Fruit fly (Drosophila melanogaster) whole organism, embryonic: ENCODE results near the gene CG42579.

Experiments
- CG12219 ChIP-seq: fragments of 200-800 bp; sonication (Bioruptor generic); optimal IDR thresholded peaks from 3 replicates; lab custom pipeline; 2018; ENCODE audit warnings: missing biosample characterization, mild to moderate bottlenecking, missing genetic modification characterization
- CG12659 ChIP-seq: fragments of 200-800 bp; sonication (Bioruptor generic); optimal IDR thresholded peaks from 3 replicates; lab custom pipeline; 2017; ENCODE audit warnings: mild to moderate bottlenecking, missing biosample characterization, missing genetic modification reagents, missing genetic modification characterization
- CG13424 ChIP-seq: fragments of 200-800 bp; sonication (Bioruptor generic); optimal IDR thresholded peaks from 2 replicates; lab custom pipeline; 2019; ENCODE audit warnings: missing biosample characterization, mild to moderate bottlenecking, missing genetic modification characterization, moderate library complexity
- CG14710 ChIP-seq: fragments of 200-800 bp; sonication (Bioruptor generic); optimal IDR thresholded peaks from 3 replicates; lab custom pipeline; 2019; ENCODE audit warnings: missing biosample characterization, mild to moderate bottlenecking, missing genetic modification characterization, moderate library complexity
- CG17385 ChIP-seq: fragments of 200-800 bp; sonication (Bioruptor generic); optimal IDR thresholded peaks from 3 replicates; lab custom pipeline; 2018; ENCODE audit warnings: missing biosample characterization, mild to moderate bottlenecking, missing genetic modification characterization
- CG17568 ChIP-seq: fragments of 200-800 bp; sonication (Bioruptor generic); optimal IDR thresholded peaks from 2 replicates; lab custom pipeline; 2018; ENCODE audit warnings: missing biosample characterization, mild to moderate bottlenecking, missing genetic modification characterization, moderate library complexity
- CG18619 ChIP-seq: fragments of 200-800 bp; sonication (Bioruptor generic); optimal IDR thresholded peaks from 3 replicates; lab custom pipeline; 2017; ENCODE audit warnings: missing biosample characterization, mild to moderate bottlenecking, missing genetic modification characterization
- CG31224 ChIP-seq: fragments of 200-800 bp; sonication (Bioruptor generic); IDR thresholded peaks from 2 replicates; pipeline ENCODE4 v1.3.6; 2022; ENCODE audit warnings: missing biosample characterization, missing genetic modification characterization
- CG32767 ChIP-seq: fragments of 200-800 bp; sonication (Bioruptor generic); IDR thresholded peaks from 2 replicates; pipeline ENCODE4 v1.3.6; 2022; ENCODE audit warnings: missing biosample characterization, missing genetic modification characterization
- CG4360 ChIP-seq: fragments of 200-800 bp; sonication (Bioruptor generic); IDR thresholded peaks from 2 replicates; pipeline ENCODE4 v1.3.6; 2022; ENCODE audit warnings: missing biosample characterization, missing genetic modification characterization
- CG6791 ChIP-seq: fragments of 200-800 bp; sonication (Bioruptor generic); IDR thresholded peaks from 3 replicates; pipeline ENCODE4 v1.3.6; 2022; ENCODE audit warnings: missing biosample characterization, missing genetic modification characterization; ENCODE audit not compliant: partially characterized antibody
- CG7271 ChIP-seq: fragments of 200-800 bp; sonication (Bioruptor generic); optimal IDR thresholded peaks from 2 replicates; lab custom pipeline; 2018; ENCODE audit warnings: missing biosample characterization, mild to moderate bottlenecking, missing genetic modification characterization, moderate library complexity
- CG7987 ChIP-seq: fragments of 200-800 bp; sonication (Bioruptor generic); optimal IDR thresholded peaks from 2 replicates; lab custom pipeline; 2018; ENCODE audit warnings: missing biosample characterization, mild to moderate bottlenecking, missing genetic modification characterization, moderate library complexity
- CG8281 ChIP-seq: fragments of 200-800 bp; sonication (Bioruptor generic); optimal IDR thresholded peaks from 2 replicates; lab custom pipeline; 2018; ENCODE audit warnings: missing biosample characterization, mild to moderate bottlenecking, missing genetic modification characterization, moderate library complexity
- CG8290 ChIP-seq, 3 experiments: fragments of 200-800 bp; sonication (Bioruptor generic); optimal IDR thresholded peaks; 2 replicates each; lab custom pipeline; 2016 to 2019; ENCODE audit warnings: missing biosample characterization in 3 of 3, missing genetic modification characterization in 3 of 3, mild to moderate bottlenecking in 2 of 3, moderate library complexity in 1 of 3
- CG9609 ChIP-seq: fragments of 200-800 bp; sonication (Bioruptor generic); optimal IDR thresholded peaks from 3 replicates; lab custom pipeline; 2016; ENCODE audit warnings: missing biosample characterization, missing genetic modification characterization
- Dip2 ChIP-seq: fragments of 200-800 bp; sonication (Bioruptor generic); IDR thresholded peaks from 2 replicates; pipeline ENCODE4 v1.3.6; 2022; ENCODE audit warnings: missing biosample characterization, missing genetic modification characterization
- Doc3 ChIP-seq: fragments of 200-800 bp; sonication (Bioruptor generic); IDR thresholded peaks from 3 replicates; pipeline ENCODE4 v1.3.6; 2022; ENCODE audit warnings: missing biosample characterization, missing genetic modification characterization; ENCODE audit not compliant: partially characterized antibody
- Ets97D ChIP-seq: fragments of 200-800 bp; sonication (Bioruptor generic); optimal IDR thresholded peaks from 3 replicates; lab custom pipeline; 2016; ENCODE audit warnings: missing biosample characterization, missing genetic modification characterization
- Gsc ChIP-seq: fragments of 200-800 bp; sonication (Bioruptor generic); IDR thresholded peaks from 2 replicates; pipeline ENCODE4 v1.3.6; 2022; ENCODE audit warnings: missing biosample characterization, missing genetic modification characterization
- HLHmδ ChIP-seq: fragments of 200-800 bp; sonication (Bioruptor generic); optimal IDR thresholded peaks from 2 replicates; lab custom pipeline; 2018; ENCODE audit warnings: missing biosample characterization, mild to moderate bottlenecking, missing genetic modification characterization, moderate library complexity
- Hr39 ChIP-seq: fragments of >200 bp; optimal IDR thresholded peaks from 2 replicates; lab custom pipeline; 2017
- NFAT ChIP-seq: fragments of 200-800 bp; sonication (Bioruptor generic); IDR thresholded peaks from 2 replicates; pipeline ENCODE4 v1.3.6; 2022; ENCODE audit warnings: missing biosample characterization, missing genetic modification characterization
- Nf-YA ChIP-seq: fragments of 200-800 bp; sonication (Bioruptor generic); IDR thresholded peaks from 2 replicates; pipeline ENCODE4 v1.3.6; 2022; ENCODE audit warnings: missing biosample characterization, missing genetic modification characterization
- Rfx ChIP-seq: fragments of 200-800 bp; sonication (Bioruptor generic); IDR thresholded peaks from 2 replicates; pipeline ENCODE4 v1.3.6; 2022; ENCODE audit warnings: missing biosample characterization, missing genetic modification characterization
- Sox102F ChIP-seq: fragments of 200-800 bp; sonication (Bioruptor generic); optimal IDR thresholded peaks from 2 replicates; lab custom pipeline; 2018; ENCODE audit warnings: missing biosample characterization, mild to moderate bottlenecking, missing genetic modification characterization, moderate library complexity
- Usf ChIP-seq: fragments of 200-800 bp; sonication (Bioruptor generic); optimal IDR thresholded peaks from 2 replicates; lab custom pipeline; 2017; ENCODE audit warnings: missing genotype, missing biosample characterization, missing genetic modification characterization
- al ChIP-seq: fragments of 200-800 bp; sonication (Bioruptor generic); IDR thresholded peaks from 2 replicates; pipeline ENCODE4 v1.3.6; 2022; ENCODE audit warnings: missing biosample characterization, missing genetic modification characterization
- ato ChIP-seq: fragments of 200-800 bp; sonication (Bioruptor generic); IDR thresholded peaks from 2 replicates; pipeline ENCODE4 v1.3.6; 2022; ENCODE audit warnings: missing biosample characterization, missing genetic modification characterization; ENCODE audit not compliant: partially characterized antibody
- crol ChIP-seq: fragments of 200-800 bp; sonication (Bioruptor generic); IDR thresholded peaks from 2 replicates; pipeline ENCODE4 v1.3.6; 2022; ENCODE audit warnings: missing biosample characterization, missing genetic modification characterization
- da ChIP-seq: fragments of 200-800 bp; sonication (Bioruptor generic); optimal IDR thresholded peaks from 2 replicates; lab custom pipeline; 2016; ENCODE audit warnings: missing biosample characterization, missing genetic modification characterization
- danr ChIP-seq: fragments of 200-800 bp; sonication (Bioruptor generic); IDR thresholded peaks from 2 replicates; pipeline ENCODE4 v1.3.6; 2022; ENCODE audit warnings: missing biosample characterization, missing genetic modification characterization
- dysf ChIP-seq: fragments of 200-800 bp; sonication (Bioruptor generic); IDR thresholded peaks from 3 replicates; pipeline ENCODE4 v1.3.6; 2022; ENCODE audit warnings: missing biosample characterization, missing genetic modification characterization
- ewg ChIP-seq: fragments of 200-800 bp; sonication (Bioruptor generic); optimal IDR thresholded peaks from 3 replicates; lab custom pipeline; 2017; ENCODE audit warnings: mild to moderate bottlenecking, missing biosample characterization, missing genetic modification reagents, missing genetic modification characterization
- exex ChIP-seq: fragments of 200-800 bp; sonication (Bioruptor generic); optimal IDR thresholded peaks from 4 replicates; lab custom pipeline; 2018; ENCODE audit warnings: missing biosample characterization, mild to moderate bottlenecking, missing genetic modification characterization, moderate library complexity
- fd102C ChIP-seq: fragments of 200-800 bp; sonication (Bioruptor generic); optimal IDR thresholded peaks from 2 replicates; lab custom pipeline; 2018; ENCODE audit warnings: missing biosample characterization, mild to moderate bottlenecking, missing genetic modification characterization, moderate library complexity
- fru ChIP-seq: fragments of >200 bp; optimal IDR thresholded peaks from 2 replicates; lab custom pipeline; 2017
- ftz-f1 ChIP-seq: fragments of 200-800 bp; sonication (Bioruptor generic); optimal IDR thresholded peaks from 2 replicates; lab custom pipeline; 2016; ENCODE audit warnings: missing biosample characterization, missing genetic modification characterization
- gcm ChIP-seq: fragments of 200-800 bp; sonication (Bioruptor generic); optimal IDR thresholded peaks from 2 replicates; lab custom pipeline; 2019; ENCODE audit warnings: missing biosample characterization, mild to moderate bottlenecking, missing genetic modification characterization, moderate library complexity
- ken ChIP-seq: fragments of 200-800 bp; sonication (Bioruptor generic); IDR thresholded peaks from 3 replicates; pipeline ENCODE4 v1.3.6; 2022; ENCODE audit warnings: missing biosample characterization, missing genetic modification characterization
- lilli ChIP-seq: fragments of 200-800 bp; sonication (Bioruptor generic); optimal IDR thresholded peaks from 3 replicates; lab custom pipeline; 2016; ENCODE audit warnings: missing biosample characterization, missing genetic modification characterization
- lola ChIP-seq, 3 experiments: fragments of >200 bp in 2 of 3; fragments of 200-800 bp in 1 of 3; sonication (Bioruptor generic) in 1 of 3; optimal IDR thresholded peaks; 2 replicates each; lab custom pipeline; 2017 to 2019; ENCODE audit warnings: missing biosample characterization in 3 of 3, missing genetic modification characterization in 3 of 3, mild to moderate bottlenecking in 1 of 3, moderate library complexity in 1 of 3
- lov ChIP-seq, 2 experiments: fragments of 200-800 bp in 1 of 2; fragments of >200 bp in 1 of 2; sonication (Bioruptor generic) in 1 of 2; IDR thresholded peaks in 1 of 2; optimal IDR thresholded peaks in 1 of 2; 2 replicates in 1 of 2; 3 replicates in 1 of 2; pipeline versions ENCODE4 v1.3.6 to Lab custom; 2017 to 2022; ENCODE audit warnings: missing biosample characterization in 1 of 2, missing genetic modification characterization in 1 of 2
- luna ChIP-seq: fragments of 200-800 bp; sonication (Bioruptor generic); optimal IDR thresholded peaks from 2 replicates; lab custom pipeline; 2016; ENCODE audit warnings: missing biosample characterization, missing genetic modification characterization
- mirr ChIP-seq: fragments of 200-800 bp; sonication (Bioruptor generic); optimal IDR thresholded peaks from 3 replicates; lab custom pipeline; 2018; ENCODE audit warnings: missing biosample characterization, mild to moderate bottlenecking, missing genetic modification characterization
- nom ChIP-seq: fragments of 200-800 bp; sonication (Bioruptor generic); optimal IDR thresholded peaks from 2 replicates; lab custom pipeline; 2017; ENCODE audit warnings: missing biosample characterization, missing genetic modification characterization, mild to moderate bottlenecking, moderate library complexity, missing genetic modification reagents
- run ChIP-seq: fragments of 200-800 bp; sonication (Bioruptor generic); optimal IDR thresholded peaks from 3 replicates; lab custom pipeline; 2018; ENCODE audit warnings: missing biosample characterization, mild to moderate bottlenecking, missing genetic modification characterization
- schlank ChIP-seq: fragments of 200-800 bp; sonication (Bioruptor generic); optimal IDR thresholded peaks from 2 replicates; lab custom pipeline; 2018; ENCODE audit warnings: missing biosample characterization, mild to moderate bottlenecking, missing genetic modification characterization
- slou ChIP-seq: fragments of 200-800 bp; sonication (Bioruptor generic); optimal IDR thresholded peaks from 3 replicates; lab custom pipeline; 2016; ENCODE audit warnings: missing biosample characterization, missing genetic modification characterization
- sqz ChIP-seq: fragments of 200-800 bp; sonication (Bioruptor generic); optimal IDR thresholded peaks from 3 replicates; lab custom pipeline; 2018; ENCODE audit warnings: missing biosample characterization, mild to moderate bottlenecking, missing genetic modification characterization

Gene CG42579

dm6 chrX:20519696-20520373, 7.6 kb upstream of the CG42579 start (continued):
- TF ChIP-seq CG7987 (GFP tag; lab: Kevin White, UChicago) (no peak), schlank (tag; lab: Kevin White, UChicago) (no peak), slou (GFP tag; lab: Kevin White, UChicago) (no peak), Nf-YA (GFP tag; lab: Robert Waterston, UW) (no peak), luna (GFP tag; lab: Kevin White, UChicago) (no peak), exex (tag; lab: Kevin White, UChicago) (no peak), fru (lab: Kevin White, UChicago) (no peak), CG8290 (GFP tag; optimal IDR thresholded peaks at IDR 0.05; lab: Kevin White, UChicago) (no peak), CG8290 (tag; optimal IDR thresholded peaks at IDR 0.05; lab: Kevin White, UChicago) (peak in 1 of 2 experiments; percentile 15), CG8281 (tag; lab: Kevin White, UChicago) (no peak), crol (GFP tag; lab: Robert Waterston, UW) (peak; percentile 88), CG31224 (GFP tag; lab: Robert Waterston, UW) (peak; percentile 50), run (tag; lab: Kevin White, UChicago) (no peak), HLHmδ (GFP tag; lab: Kevin White, UChicago) (no peak), lilli (GFP tag; lab: Kevin White, UChicago) (no peak), CG12219 (GFP tag; lab: Kevin White, UChicago) (no peak), ftz-f1 (GFP tag; lab: Kevin White, UChicago) (no peak), Ets97D (GFP tag; lab: Kevin White, UChicago) (no peak), CG13424 (tag; lab: Kevin White, UChicago) (no peak), lov (optimal IDR thresholded peaks at IDR 0.05; lab: Kevin White, UChicago) (no peak), lov (GFP tag; IDR thresholded peaks at IDR 0.05; lab: Robert Waterston, UW) (no peak), Usf (no peak), Rfx (GFP tag; lab: Robert Waterston, UW) (no peak), ken (GFP tag; lab: Robert Waterston, UW) (no peak), CG6791 (GFP tag; lab: Robert Waterston, UW) (no peak), CG4360 (GFP tag; lab: Robert Waterston, UW) (no peak), Sox102F (peak; percentile 54), CG7271 (no peak), CG14710 (no peak), NFAT (GFP tag; lab: Robert Waterston, UW) (no peak), al (GFP tag; lab: Robert Waterston, UW) (no peak), ato (no peak), CG32767 (GFP tag; lab: Robert Waterston, UW) (no peak), sqz (no peak), fd102C (GFP tag; lab: Kevin White, UChicago) (no peak), CG17568 (GFP tag; lab: Kevin White, UChicago) (no peak), da (GFP tag; lab: Kevin White, UChicago) (no peak), Dip2 (GFP tag; lab: Robert Waterston, UW) (no peak), lola (GFP tag; optimal IDR thresholded peaks at IDR 0.05; lab: Kevin White, UChicago) (no peak), mirr (GFP tag; lab: Kevin White, UChicago) (no peak), CG12659 (GFP tag; lab: Kevin White, UChicago) (no peak), CG18619 (GFP tag; lab: Kevin White, UChicago) (no peak), Doc3 (GFP tag; lab: Robert Waterston, UW) (no peak), Hr39 (lab: Kevin White, UChicago) (no peak), CG17385 (GFP tag; lab: Kevin White, UChicago) (no peak), dysf (GFP tag; lab: Robert Waterston, UW) (0 out of 3 replicates have a peak, but pooled peaks have one; percentile 15), nom (GFP tag; lab: Kevin White, UChicago) (no peak), gcm (GFP tag; lab: Kevin White, UChicago) (no peak), ewg (GFP tag; lab: Kevin White, UChicago) (no peak), danr (GFP tag; lab: Robert Waterston, UW) (no peak), CG9609 (GFP tag; lab: Kevin White, UChicago) (no peak), Gsc (GFP tag; lab: Robert Waterston, UW) (no peak)
